Fruit fly (Drosophila melanogaster) whole organism, pupa: ENCODE results near the gene drn.

ENCODE experiments used
- CG10348 ChIP-seq: fragments of 200-800 bp; sonication (Bioruptor generic); IDR thresholded peaks from 2 replicates; pipeline ENCODE4 v1.3.6; 2022; ENCODE audit warnings: missing biosample characterization, missing genetic modification characterization
- CG14655 ChIP-seq: fragments of 200-800 bp; sonication (Bioruptor generic); optimal IDR thresholded peaks from 3 replicates; lab custom pipeline; 2017; ENCODE audit warnings: mild to moderate bottlenecking, missing biosample characterization, missing genetic modification reagents, missing genetic modification characterization
- CG17806 ChIP-seq: fragments of 200-800 bp; sonication (Bioruptor generic); optimal IDR thresholded peaks from 2 replicates; lab custom pipeline; 2018; ENCODE audit warnings: missing biosample characterization, mild to moderate bottlenecking, missing genetic modification characterization, moderate library complexity
- CG32121 ChIP-seq: fragments of 200-800 bp; sonication (Bioruptor generic); IDR thresholded peaks from 2 replicates; pipeline ENCODE4 v1.3.6; 2022; ENCODE audit warnings: missing biosample characterization, missing genetic modification characterization
- CG4496 ChIP-seq: fragments of 200-800 bp; sonication (Bioruptor generic); IDR thresholded peaks from 3 replicates; pipeline ENCODE4 v1.3.6; 2022; ENCODE audit warnings: missing biosample characterization, missing genetic modification characterization
- CG8301 ChIP-seq: fragments of 200-800 bp; sonication (Bioruptor generic); optimal IDR thresholded peaks from 2 replicates; lab custom pipeline; 2018; ENCODE audit warnings: missing biosample characterization, mild to moderate bottlenecking, missing genetic modification characterization
- D1 ChIP-seq: fragments of 200-800 bp; sonication (Bioruptor generic); optimal IDR thresholded peaks from 2 replicates; lab custom pipeline; 2018; ENCODE audit warnings: missing biosample characterization, mild to moderate bottlenecking, missing genetic modification characterization, moderate library complexity
- Ets98B ChIP-seq: fragments of 200-800 bp; sonication (Bioruptor generic); IDR thresholded peaks from 2 replicates; pipeline ENCODE4 v1.3.6; 2022; ENCODE audit warnings: missing biosample characterization, missing genetic modification characterization
- Pif1A ChIP-seq: fragments of 200-800 bp; sonication (Bioruptor generic); optimal IDR thresholded peaks from 3 replicates; lab custom pipeline; 2016; ENCODE audit warnings: missing biosample characterization, missing genetic modification characterization
- fd96Ca ChIP-seq: fragments of 200-800 bp; sonication (Bioruptor generic); IDR thresholded peaks from 3 replicates; pipeline ENCODE4 v1.3.6; 2022; ENCODE audit warnings: missing biosample characterization, missing genetic modification characterization
- rn ChIP-seq: fragments of 200-800 bp; sonication (Bioruptor generic); IDR thresholded peaks from 2 replicates; pipeline ENCODE4 v1.3.6; 2022; ENCODE audit warnings: missing biosample characterization, missing genetic modification characterization

DNA sequence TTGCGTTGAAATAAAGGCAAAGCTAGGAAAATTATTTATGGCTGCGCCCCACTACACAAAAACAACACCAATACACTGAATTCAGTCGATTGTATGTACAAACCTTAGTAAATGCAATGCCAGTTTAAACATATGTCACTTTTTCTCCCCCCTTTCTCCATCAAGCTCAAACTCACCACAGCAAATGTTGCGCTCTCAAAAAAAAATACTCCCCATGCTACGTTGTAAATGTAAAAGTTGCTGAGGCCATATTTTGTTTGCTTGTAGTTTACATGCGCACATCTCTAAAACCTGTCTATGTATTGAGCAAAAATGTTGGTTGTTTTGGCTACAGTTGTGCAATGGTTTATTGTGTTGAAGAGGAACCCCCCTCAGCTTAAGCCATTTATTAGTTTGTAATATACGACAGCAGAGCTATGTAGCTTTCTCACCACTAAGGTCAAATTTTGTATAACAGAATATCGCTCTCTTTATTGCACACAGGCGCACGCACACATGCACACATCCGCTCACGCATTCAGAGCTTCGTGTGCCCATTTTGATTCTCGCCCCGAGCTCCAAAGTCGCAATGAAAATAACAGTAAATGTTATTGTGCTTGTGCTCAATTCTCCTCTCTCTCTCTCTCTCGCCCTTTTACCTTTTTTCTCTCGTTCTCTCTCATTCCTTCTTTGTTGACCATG lies 12.7 kb downstream of the drn start:
- no peak for TF ChIP-seq CG10348 (GFP tag; lab: Robert Waterston, UW)
- no peak for TF ChIP-seq D1 (tag; lab: Kevin White, UChicago)
- no peak for TF ChIP-seq fd96Ca (GFP tag; lab: Robert Waterston, UW)
- TF ChIP-seq CG17806, result no peak
- TF ChIP-seq CG32121 (GFP tag; lab: Robert Waterston, UW), result no peak
- no peak for TF ChIP-seq rn (GFP tag; lab: Robert Waterston, UW)
- TF ChIP-seq Pif1A, result no peak
- TF ChIP-seq Ets98B (GFP tag; lab: Robert Waterston, UW), result no peak
- TF ChIP-seq CG14655, result no peak
- TF ChIP-seq CG4496 (GFP tag; lab: Robert Waterston, UW), result no peak
- TF ChIP-seq CG8301 (tag; lab: Kevin White, UChicago), result no peak
